Fruit fly (Drosophila melanogaster): ENCODE data around the gene croc.

croc gene

DNA sequence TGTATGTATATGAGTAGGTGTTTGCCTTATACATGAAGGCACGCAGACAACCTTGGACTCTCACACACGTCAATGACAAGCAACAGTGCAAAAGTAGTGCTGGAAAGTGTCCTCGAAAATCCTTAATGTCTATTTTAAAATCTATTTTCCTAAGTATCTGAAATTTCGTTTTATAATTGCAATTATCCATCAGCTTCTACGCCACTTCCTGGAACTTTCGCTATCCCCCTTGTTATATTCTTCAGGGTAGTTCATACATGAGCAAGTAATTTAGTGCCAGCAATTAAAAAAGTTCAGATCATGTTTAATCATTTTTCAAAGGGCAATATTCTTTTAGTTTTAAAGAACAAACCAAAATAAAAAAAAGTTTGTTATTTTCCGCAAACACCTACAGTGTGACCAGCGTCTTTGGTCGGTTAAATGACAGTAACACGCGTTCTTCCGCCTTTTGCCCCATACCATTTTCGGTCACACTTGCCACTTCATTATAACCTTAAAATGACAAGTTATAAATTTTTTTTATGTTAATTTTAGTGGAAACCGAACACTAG lies 40.5 kb upstream of the croc start (continued):
- TF ChIP-seq CG11247 (GFP tag; IDR thresholded peaks at IDR 0.05) (no peak), Side (GFP tag; optimal IDR thresholded peaks at IDR 0.05) (peak; percentile 35), phol (tag; optimal IDR thresholded peaks at IDR 0.05) (peak; percentile 36), CG31365 (tag; optimal IDR thresholded peaks at IDR 0.05) (no peak), z (GFP tag; IDR thresholded peaks at IDR 0.05) (no peak), tx (GFP tag; optimal IDR thresholded peaks at IDR 0.05) (no peak), amos (GFP tag; IDR thresholded peaks at IDR 0.05; ENCODE audit: partially characterized antibody) (no peak), mld (GFP tag; IDR thresholded peaks at IDR 0.05; ENCODE audit: partially characterized antibody) (no peak), Adf1 (GFP tag; IDR thresholded peaks at IDR 0.05) (no peak), row (GFP tag; IDR thresholded peaks at IDR 0.05) (peak; percentile 43; the same call in 2 of the 3 replicates), CTCF (GFP tag; optimal IDR thresholded peaks at IDR 0.05) (no peak), CG1832 (GFP tag; optimal IDR thresholded peaks at IDR 0.05) (no peak), bigmax (GFP tag; optimal IDR thresholded peaks at IDR 0.05) (peak; percentile 100), C15 (GFP tag; IDR thresholded peaks at IDR 0.05) (no peak), grau (tag; optimal IDR thresholded peaks at IDR 0.05) (peak; percentile 3), CG1792 (GFP tag; optimal IDR thresholded peaks at IDR 0.05) (no peak), CG5245 (GFP tag; optimal IDR thresholded peaks at IDR 0.05) (no peak), jumu (GFP tag; optimal IDR thresholded peaks at IDR 0.05) (no peak), CG17802 (tag; optimal IDR thresholded peaks at IDR 0.05) (peak; percentile 29), CG6654 (GFP tag; optimal IDR thresholded peaks at IDR 0.05) (no peak), MBD-R2 (GFP tag; IDR thresholded peaks at IDR 0.05) (peak; percentile 56; the same call in 1 of the 2 replicates), ttk (GFP tag; IDR thresholded peaks at IDR 0.05) (no peak), HmgD (GFP tag; optimal IDR thresholded peaks at IDR 0.05) (peak; percentile 11), kah (GFP tag; optimal IDR thresholded peaks at IDR 0.05) (no peak), CG10267 (tag; optimal IDR thresholded peaks at IDR 0.05) (peak; percentile 92), Hsf (GFP tag; optimal IDR thresholded peaks at IDR 0.05) (peak; percentile 36), usp (GFP tag; optimal IDR thresholded peaks at IDR 0.05) (no peak), CG10274 (GFP tag; optimal IDR thresholded peaks at IDR 0.05) (no peak), ash1 (GFP tag; optimal IDR thresholded peaks at IDR 0.05) (no peak), CG4282 (GFP tag; optimal IDR thresholded peaks at IDR 0.05) (no peak), cg (GFP tag; optimal IDR thresholded peaks at IDR 0.05) (peak; percentile 93), CG4730 (GFP tag; IDR thresholded peaks at IDR 0.05) (no peak), az2 (GFP tag; optimal IDR thresholded peaks at IDR 0.05) (peak; percentile 27), Elba2 (GFP tag; optimal IDR thresholded peaks at IDR 0.05) (peak; percentile 26), Chrac-16 (GFP tag; optimal IDR thresholded peaks at IDR 0.05) (no peak), Myb (GFP tag; optimal IDR thresholded peaks at IDR 0.05) (peak; percentile 28), CG34224 (GFP tag; IDR thresholded peaks at IDR 0.05; ENCODE audit: partially characterized antibody) (peak; percentile 10; the same call in 1 of the 3 replicates), cato (GFP tag; optimal IDR thresholded peaks at IDR 0.05; ENCODE audit: borderline replicate concordance) (peak; percentile 0), Atf3 (GFP tag; optimal IDR thresholded peaks at IDR 0.05) (no peak), Mes4 (GFP tag; optimal IDR thresholded peaks at IDR 0.05) (no peak), Jarid2 (GFP tag; optimal IDR thresholded peaks at IDR 0.05) (no peak), CG7372 (GFP tag; IDR thresholded peaks at IDR 0.05) (no peak), trem (tag; optimal IDR thresholded peaks at IDR 0.05) (peak; percentile 68), Oaz (GFP tag; IDR thresholded peaks at IDR 0.05) (no peak), CG18764 (GFP tag; optimal IDR thresholded peaks at IDR 0.05) (no peak), Dip3 (GFP tag; optimal IDR thresholded peaks at IDR 0.05) (peak; percentile 9), CG9437 (GFP tag; optimal IDR thresholded peaks at IDR 0.05) (peak; percentile 12), peb (GFP tag; IDR thresholded peaks at IDR 0.05) (no peak), CG32532 (GFP tag; IDR thresholded peaks at IDR 0.05) (peak; percentile 25; the same call in 1 of the 2 replicates), CG12299 (tag; optimal IDR thresholded peaks at IDR 0.05) (peak; percentile 2), slbo (GFP tag; IDR thresholded peaks at IDR 0.05) (no peak), CG13424 (tag; optimal IDR thresholded peaks at IDR 0.05) (no peak)
